Fruit fly (Drosophila melanogaster) whole organism, embryonic: ENCODE data around the gene CG14646.

Experiments used
- BtbVII ChIP-seq: fragments of 200-800 bp; sonication (Bioruptor generic); optimal IDR thresholded peaks from 3 replicates; lab custom pipeline; 2017; ENCODE audit warnings: missing biosample characterization, mild to moderate bottlenecking, missing genetic modification characterization
- CG10274 ChIP-seq: fragments of 200-800 bp; sonication (Bioruptor generic); optimal IDR thresholded peaks from 3 replicates; lab custom pipeline; 2017; ENCODE audit warnings: missing biosample characterization, mild to moderate bottlenecking, missing genetic modification characterization
- CG11504 ChIP-seq: fragments of 200-800 bp; sonication (Bioruptor generic); optimal IDR thresholded peaks from 3 replicates; lab custom pipeline; 2019; ENCODE audit warnings: missing biosample characterization, mild to moderate bottlenecking, missing genetic modification characterization, moderate library complexity
- CG12155 ChIP-seq: fragments of 200-800 bp; sonication (Bioruptor generic); optimal IDR thresholded peaks from 3 replicates; lab custom pipeline; 2016; ENCODE audit warnings: missing biosample characterization, missing genetic modification characterization
- CG13775 ChIP-seq: fragments of 200-800 bp; sonication (Bioruptor generic); optimal IDR thresholded peaks from 3 replicates; lab custom pipeline; 2017; ENCODE audit warnings: missing biosample characterization, mild to moderate bottlenecking, missing genetic modification characterization
- CG14710 ChIP-seq: fragments of 200-800 bp; sonication (Bioruptor generic); optimal IDR thresholded peaks from 3 replicates; lab custom pipeline; 2019; ENCODE audit warnings: missing biosample characterization, mild to moderate bottlenecking, missing genetic modification characterization, moderate library complexity
- CG15073 ChIP-seq: fragments of 200-800 bp; sonication (Bioruptor generic); optimal IDR thresholded peaks from 2 replicates; lab custom pipeline; 2016; ENCODE audit warnings: missing biosample characterization, missing genetic modification characterization
- CG16779 ChIP-seq: fragments of 200-800 bp; sonication (Bioruptor generic); IDR thresholded peaks from 2 replicates; pipeline ENCODE4 v1.3.6; 2022; ENCODE audit warnings: missing biosample characterization, missing genetic modification characterization
- CG16863 ChIP-seq: fragments of 200-800 bp; sonication (Bioruptor generic); optimal IDR thresholded peaks from 3 replicates; lab custom pipeline; 2016; ENCODE audit warnings: missing biosample characterization, missing genetic modification characterization
- CG17361 ChIP-seq: fragments of 200-800 bp; sonication (Bioruptor generic); IDR thresholded peaks from 3 replicates; pipeline ENCODE4 v1.3.6; 2022; ENCODE audit warnings: missing biosample characterization, missing genetic modification characterization
- CG17385 ChIP-seq: fragments of 200-800 bp; sonication (Bioruptor generic); optimal IDR thresholded peaks from 3 replicates; lab custom pipeline; 2018; ENCODE audit warnings: missing biosample characterization, mild to moderate bottlenecking, missing genetic modification characterization
- CG17829 ChIP-seq: fragments of 200-800 bp; optimal IDR thresholded peaks from 2 replicates; lab custom pipeline; 2019; ENCODE audit warnings: missing biosample characterization, mild to moderate bottlenecking, missing genetic modification characterization, moderate library complexity
- CG3407 ChIP-seq: fragments of 200-800 bp; sonication (Bioruptor generic); optimal IDR thresholded peaks from 2 replicates; lab custom pipeline; 2018; ENCODE audit warnings: missing biosample characterization, mild to moderate bottlenecking, missing genetic modification characterization
- CG4707 ChIP-seq: fragments of 200-800 bp; sonication (Bioruptor generic); optimal IDR thresholded peaks from 2 replicates; lab custom pipeline; 2018; ENCODE audit warnings: missing biosample characterization, mild to moderate bottlenecking, missing genetic modification characterization, moderate library complexity
- CG7839 ChIP-seq: fragments of 200-800 bp; sonication (Bioruptor generic); optimal IDR thresholded peaks from 3 replicates; lab custom pipeline; 2018; ENCODE audit warnings: missing biosample characterization, mild to moderate bottlenecking, missing genetic modification characterization, moderate library complexity
- CG8359 ChIP-seq: fragments of 200-800 bp; sonication (Bioruptor generic); optimal IDR thresholded peaks from 2 replicates; lab custom pipeline; 2017; ENCODE audit warnings: missing biosample characterization, mild to moderate bottlenecking, missing genetic modification characterization, borderline replicate concordance
- Dll ChIP-seq: fragments of 200-800 bp; sonication (Bioruptor generic); IDR thresholded peaks from 4 replicates; pipeline ENCODE4 v1.3.6; 2022; ENCODE audit warnings: missing biosample characterization, missing genetic modification characterization; ENCODE audit not compliant: partially characterized antibody
- HmgD ChIP-seq: fragments of 200-800 bp; sonication (Bioruptor generic); optimal IDR thresholded peaks from 3 replicates; lab custom pipeline; 2016; ENCODE audit warnings: missing biosample characterization, missing genetic modification characterization
- Mad ChIP-seq: fragments of 200-800 bp; sonication (Bioruptor generic); optimal IDR thresholded peaks from 2 replicates; lab custom pipeline; 2016; ENCODE audit warnings: missing biosample characterization, missing genetic modification characterization
- Neu2 ChIP-seq: fragments of 200-800 bp; sonication (Bioruptor generic); optimal IDR thresholded peaks from 3 replicates; lab custom pipeline; 2016; ENCODE audit warnings: missing biosample characterization, missing genetic modification characterization, borderline replicate concordance
- Opbp ChIP-seq: fragments of 200-800 bp; sonication (Bioruptor generic); IDR thresholded peaks from 3 replicates; pipeline ENCODE4 v1.3.6; 2022; ENCODE audit warnings: missing biosample characterization, missing genetic modification characterization; ENCODE audit not compliant: partially characterized antibody
- Pdp1 ChIP-seq, 2 experiments: fragments of 200-800 bp; sonication (Bioruptor generic); optimal IDR thresholded peaks; 3 replicates each; lab custom pipeline; 2016; ENCODE audit warnings: missing biosample characterization in 2 of 2, missing genetic modification characterization in 2 of 2, mild to moderate bottlenecking in 1 of 2, moderate library complexity in 1 of 2
- Spps ChIP-seq: fragments of 200-800 bp; sonication (Bioruptor generic); optimal IDR thresholded peaks from 2 replicates; lab custom pipeline; 2018; ENCODE audit warnings: missing biosample characterization, mild to moderate bottlenecking, missing genetic modification characterization
- Trl ChIP-seq, 3 experiments: fragments of >200 bp in 2 of 3; fragments of 200-800 bp in 1 of 3; sonication (Bioruptor generic) in 1 of 3; optimal IDR thresholded peaks; 2 replicates in 1 of 3; 3 replicates in 2 of 3; lab custom pipeline; 2016 to 2017; ENCODE audit warnings: missing biosample characterization in 1 of 3, missing genetic modification characterization in 1 of 3
- ac ChIP-seq: fragments of 200-800 bp; sonication (Bioruptor generic); optimal IDR thresholded peaks from 3 replicates; lab custom pipeline; 2017; ENCODE audit warnings: missing biosample characterization, mild to moderate bottlenecking, missing genetic modification characterization
- ara ChIP-seq: fragments of 200-800 bp; sonication (Bioruptor generic); IDR thresholded peaks from 2 replicates; pipeline ENCODE4 v1.3.6; 2022; ENCODE audit warnings: missing biosample characterization, missing genetic modification characterization
- bab2 ChIP-seq: fragments of 200-800 bp; sonication (Bioruptor generic); optimal IDR thresholded peaks from 2 replicates; lab custom pipeline; 2016; ENCODE audit warnings: missing biosample characterization, missing genetic modification characterization
- br ChIP-seq: fragments of >200 bp; optimal IDR thresholded peaks from 2 replicates; lab custom pipeline; 2017
- crc ChIP-seq: fragments of 200-800 bp; sonication (Bioruptor generic); optimal IDR thresholded peaks from 2 replicates; lab custom pipeline; 2016; ENCODE audit warnings: missing biosample characterization, missing genetic modification characterization
- esg ChIP-seq: fragments of 200-800 bp; sonication (Bioruptor generic); conservative IDR thresholded peaks from 2 replicates; pipeline ENCODE4 v1.3.6; 2022; ENCODE audit warnings: missing biosample characterization, missing genetic modification characterization
- exex ChIP-seq: fragments of 200-800 bp; sonication (Bioruptor generic); optimal IDR thresholded peaks from 4 replicates; lab custom pipeline; 2018; ENCODE audit warnings: missing biosample characterization, mild to moderate bottlenecking, missing genetic modification characterization, moderate library complexity
- fru ChIP-seq: fragments of >200 bp; optimal IDR thresholded peaks from 2 replicates; lab custom pipeline; 2017
- ftz-f1 ChIP-seq: fragments of 200-800 bp; sonication (Bioruptor generic); optimal IDR thresholded peaks from 2 replicates; lab custom pipeline; 2016; ENCODE audit warnings: missing biosample characterization, missing genetic modification characterization
- ham ChIP-seq: fragments of 200-800 bp; sonication (Bioruptor generic); IDR thresholded peaks from 2 replicates; pipeline ENCODE4 v1.3.6; 2022; ENCODE audit warnings: missing biosample characterization, missing genetic modification characterization
- jigr1 ChIP-seq: fragments of 200-800 bp; sonication (Bioruptor generic); IDR thresholded peaks from 3 replicates; pipeline ENCODE4 v1.3.6; 2022; ENCODE audit warnings: missing biosample characterization, missing genetic modification characterization
- jing ChIP-seq: fragments of 200-800 bp; sonication (Bioruptor generic); optimal IDR thresholded peaks from 2 replicates; lab custom pipeline; 2018; ENCODE audit warnings: missing biosample characterization, mild to moderate bottlenecking, missing genetic modification characterization
- kay ChIP-seq: fragments of 200-800 bp; sonication (Bioruptor generic); optimal IDR thresholded peaks from 2 replicates; lab custom pipeline; 2016; ENCODE audit warnings: missing biosample characterization, missing genetic modification characterization
- kni ChIP-seq: fragments of 200-800 bp; sonication (Bioruptor generic); optimal IDR thresholded peaks from 3 replicates; lab custom pipeline; 2017; ENCODE audit warnings: mild to moderate bottlenecking, missing biosample characterization, missing genetic modification reagents, missing genetic modification characterization
- lmd ChIP-seq: fragments of 200-800 bp; sonication (Bioruptor generic); IDR thresholded peaks from 2 replicates; pipeline ENCODE4 v1.3.6; 2022; ENCODE audit warnings: missing biosample characterization, missing genetic modification characterization
- mam ChIP-seq: fragments of 200-800 bp; sonication (Bioruptor generic); optimal IDR thresholded peaks from 3 replicates; lab custom pipeline; 2016; ENCODE audit warnings: missing biosample characterization, missing genetic modification characterization
- mirr ChIP-seq: fragments of 200-800 bp; sonication (Bioruptor generic); optimal IDR thresholded peaks from 3 replicates; lab custom pipeline; 2018; ENCODE audit warnings: missing biosample characterization, mild to moderate bottlenecking, missing genetic modification characterization
- pan ChIP-seq, 4 experiments: fragments of >200 bp in 3 of 4; fragments of 200-800 bp in 1 of 4; sonication (Bioruptor generic) in 1 of 4; optimal IDR thresholded peaks in 3 of 4; IDR thresholded peaks in 1 of 4; 2 replicates each; pipeline versions ENCODE4 v1.3.6 to Lab custom; 2017 to 2022; ENCODE audit warnings: missing biosample characterization in 2 of 4, missing genetic modification characterization in 2 of 4, mixed read lengths in 1 of 4
- pho ChIP-seq: fragments of 200-800 bp; sonication (Bioruptor generic); optimal IDR thresholded peaks from 2 replicates; lab custom pipeline; 2016; ENCODE audit warnings: missing biosample characterization, missing genetic modification characterization
- pnt ChIP-seq: fragments of 200-800 bp; sonication (Bioruptor generic); optimal IDR thresholded peaks from 3 replicates; lab custom pipeline; 2016; ENCODE audit warnings: missing biosample characterization, missing genetic modification characterization
- scrt ChIP-seq: fragments of 200-800 bp; sonication (Bioruptor generic); optimal IDR thresholded peaks from 2 replicates; lab custom pipeline; 2018; ENCODE audit warnings: missing biosample characterization, mild to moderate bottlenecking, missing genetic modification characterization, moderate library complexity
- sim ChIP-seq: fragments of 200-800 bp; sonication (Bioruptor generic); IDR thresholded peaks from 2 replicates; pipeline ENCODE4 v1.3.6; 2022; ENCODE audit warnings: missing biosample characterization, missing genetic modification characterization
- sqz ChIP-seq: fragments of 200-800 bp; sonication (Bioruptor generic); optimal IDR thresholded peaks from 3 replicates; lab custom pipeline; 2018; ENCODE audit warnings: missing biosample characterization, mild to moderate bottlenecking, missing genetic modification characterization
- sug ChIP-seq: fragments of 200-800 bp; optimal IDR thresholded peaks from 2 replicates; lab custom pipeline; 2019; ENCODE audit warnings: missing biosample characterization, mild to moderate bottlenecking, missing genetic modification characterization, moderate library complexity
- unc-4 ChIP-seq: fragments of 200-800 bp; sonication (Bioruptor generic); IDR thresholded peaks from 2 replicates; pipeline ENCODE4 v1.3.6; 2022; ENCODE audit warnings: missing biosample characterization, missing genetic modification characterization; ENCODE audit not compliant: partially characterized antibody
- zen ChIP-seq: fragments of 200-800 bp; sonication (Bioruptor generic); optimal IDR thresholded peaks from 3 replicates; lab custom pipeline; 2018; ENCODE audit warnings: missing biosample characterization, mild to moderate bottlenecking, missing genetic modification characterization, moderate library complexity

The CG14646 gene

dm6 chr3R:4437113-4437512 is 46.9 kb downstream of the CG14646 start, which contains the start of the genes Lipt2 and CG14650 (continued):
- TF ChIP-seq jing (no peak), mirr (GFP tag; lab: Kevin White, UChicago) (peak; percentile 8), sqz (GFP tag; lab: Kevin White, UChicago) (no peak), exex (tag; lab: Kevin White, UChicago) (no peak), CG17385 (GFP tag; lab: Kevin White, UChicago) (peak; percentile 6), Opbp (GFP tag; lab: Robert Waterston, UW) (peak; percentile 59; the same call in 2 of the 3 replicates), Spps (no peak), CG3407 (GFP tag; lab: Kevin White, UChicago) (no peak), Trl (optimal IDR thresholded peaks at IDR 0.05; lab: Kevin White, UChicago) (no peak), Trl (GFP tag; optimal IDR thresholded peaks at IDR 0.05; lab: Kevin White, UChicago) (peak; percentile 81), CG10274 (GFP tag; lab: Kevin White, UChicago) (no peak), kni (GFP tag; lab: Kevin White, UChicago) (no peak), jigr1 (GFP tag; lab: Robert Waterston, UW) (no peak), ftz-f1 (GFP tag; lab: Kevin White, UChicago) (peak; percentile 36), unc-4 (GFP tag; lab: Robert Waterston, UW) (peak; percentile 62), ac (no peak), Dll (peak; percentile 73; the same call in 3 of the 4 replicates), CG16779 (GFP tag; lab: Robert Waterston, UW) (no peak), CG4707 (no peak), CG17829 (tag; lab: Kevin White, UChicago) (peak; percentile 66), kay (GFP tag; lab: Kevin White, UChicago) (peak; percentile 34), br (lab: Kevin White, UChicago) (no peak), CG13775 (GFP tag; lab: Kevin White, UChicago) (peak; percentile 66), ara (GFP tag; lab: Robert Waterston, UW) (no peak), CG12155 (GFP tag; lab: Kevin White, UChicago) (peak; percentile 69), bab2 (peak; percentile 58), ham (GFP tag; lab: Robert Waterston, UW) (no peak), crc (GFP tag; lab: Kevin White, UChicago) (peak; percentile 38), lmd (GFP tag; lab: Robert Waterston, UW) (peak; percentile 50; the same call in 1 of the 2 replicates), CG8359 (GFP tag; lab: Kevin White, UChicago) (no peak), fru (lab: Kevin White, UChicago) (no peak), CG14710 (peak; percentile 74), pho (GFP tag; lab: Kevin White, UChicago) (peak; percentile 56), mam (GFP tag; lab: Kevin White, UChicago) (peak; percentile 79), Neu2 (GFP tag; lab: Kevin White, UChicago) (no peak), scrt (GFP tag; lab: Kevin White, UChicago) (no peak), CG17361 (no peak; the same call in 1 of the 3 replicates), esg (GFP tag; lab: Robert Waterston, UW) (no peak), HmgD (GFP tag; lab: Kevin White, UChicago) (peak; percentile 54), sim (GFP tag; lab: Robert Waterston, UW) (no peak), CG7839 (tag; lab: Kevin White, UChicago) (peak; percentile 47), pan (optimal IDR thresholded peaks at IDR 0.05; lab: Kevin White, UChicago) (no peak), pan (GFP tag; optimal IDR thresholded peaks at IDR 0.05 in 1 of 2, IDR thresholded peaks at IDR 0.05 in 1 of 2) (peak in 1 of 2 experiments; percentile 49), Mad (GFP tag; lab: Kevin White, UChicago) (peak; percentile 27), Pdp1 (GFP tag; optimal IDR thresholded peaks at IDR 0.05; lab: Kevin White, UChicago) (peak; percentile 50 to 66), sug (tag; lab: Kevin White, UChicago) (peak; percentile 60), BtbVII (GFP tag; lab: Kevin White, UChicago) (no peak), CG15073 (GFP tag; lab: Kevin White, UChicago) (no peak), pnt (GFP tag; lab: Kevin White, UChicago) (peak; percentile 65), CG11504 (tag; lab: Kevin White, UChicago) (no peak), zen (tag; lab: Kevin White, UChicago) (peak; percentile 45), CG16863 (GFP tag; lab: Kevin White, UChicago) (peak; percentile 27)
